Worm (Caenorhabditis elegans): Measurements from ENCODE around the gene C54F6.19.

Gene C54F6.19

ce11 chrV:7524447-7524846, 20.8 kb upstream of the C54F6.19 start, which contains the start of gene C54F6.20:
TSS of gene C54F6.20 (plus strand) at chrV:7524747.
- TF ChIP-seq madf-10 (tag; optimal IDR thresholded peaks at IDR 0.05) (no peak), B0035.1 (tag; optimal IDR thresholded peaks at IDR 0.05) (no peak), egrh-3 (GFP tag; IDR thresholded peaks at IDR 0.05) (no peak), egl-18 (GFP tag; IDR thresholded peaks at IDR 0.05) (no peak), pbrm-1 (GFP tag; IDR thresholded peaks at IDR 0.05) (no peak), nhr-120 (GFP tag; IDR thresholded peaks at IDR 0.05) (no peak), attf-6 (GFP tag; IDR thresholded peaks at IDR 0.05) (no peak), ceh-40 (GFP tag; IDR thresholded peaks at IDR 0.05) (no peak), ztf-18 (tag; optimal IDR thresholded peaks at IDR 0.05) (no peak)

DNA sequence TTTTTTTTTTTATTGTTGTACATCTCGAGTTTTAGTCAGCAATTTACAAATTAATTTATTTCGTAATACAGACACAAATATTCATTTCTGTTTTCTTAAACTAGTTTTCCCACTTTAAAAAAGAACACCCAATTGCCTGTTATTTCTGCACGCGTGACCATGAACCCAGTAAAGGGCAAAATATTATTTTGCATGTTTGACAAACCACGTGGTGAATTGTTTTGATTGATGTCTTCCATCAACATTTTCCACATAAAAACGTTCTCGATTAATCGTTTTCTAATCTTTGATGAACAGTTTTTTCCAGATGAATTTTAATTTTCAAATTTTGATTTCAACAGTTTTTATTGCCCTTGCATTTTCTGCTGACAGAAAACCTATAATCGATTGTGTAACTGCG, 19.6 kb upstream of the C54F6.19 start, which contains the start of gene C54F6.18:
TSS of gene C54F6.18 (plus strand) at position 301 of the 400 bp plus-strand sequence.
- no peak for TF ChIP-seq B0035.1 (tag; optimal IDR thresholded peaks at IDR 0.05)
- TF ChIP-seq bed-2 (GFP tag; IDR thresholded peaks at IDR 0.05), result no peak
- TF ChIP-seq F23B12.7 (tag; optimal IDR thresholded peaks at IDR 0.05; ENCODE audit: insufficient read depth), result no peak
- TF ChIP-seq dpl-1 (GFP tag; optimal IDR thresholded peaks at IDR 0.05), result no peak
- TF ChIP-seq Y79H2A.3 (GFP tag; conservative IDR thresholded peaks at IDR 0.05), result no peak
- TF ChIP-seq madf-10 (tag; optimal IDR thresholded peaks at IDR 0.05), result no peak
- no peak for TF ChIP-seq C17E4.6 (GFP tag; IDR thresholded peaks at IDR 0.05)
- TF ChIP-seq ceh-79 (tag; optimal IDR thresholded peaks at IDR 0.05), result no peak
- no peak for TF ChIP-seq snpc-1.3 (tag; optimal IDR thresholded peaks at IDR 0.05; ENCODE audit: insufficient read depth)
- no peak for TF ChIP-seq bed-1 (GFP tag; IDR thresholded peaks at IDR 0.05)
- no peak for TF ChIP-seq ceh-91 (GFP tag; IDR thresholded peaks at IDR 0.05)
- TF ChIP-seq xnd-1 (tag; optimal IDR thresholded peaks at IDR 0.05), result no peak
- TF ChIP-seq rpc-1 (optimal IDR thresholded peaks at IDR 0.05), result no peak
- no peak for TF ChIP-seq rpc-1 (tag; optimal IDR thresholded peaks at IDR 0.05)
- no peak for TF ChIP-seq nhr-80 (tag; optimal IDR thresholded peaks at IDR 0.05)
- TF ChIP-seq lsl-1 (GFP tag; optimal IDR thresholded peaks at IDR 0.05), result no peak
- no peak for TF ChIP-seq K11D2.4 (GFP tag; IDR thresholded peaks at IDR 0.05)
- no peak for TF ChIP-seq ets-4 (GFP tag; optimal IDR thresholded peaks at IDR 0.05)
- TF ChIP-seq lin-26 (GFP tag; IDR thresholded peaks at IDR 0.05), result no peak
- TF ChIP-seq ztf-26 (tag; optimal IDR thresholded peaks at IDR 0.05), result no peak
- TF ChIP-seq akir-1 (GFP tag; optimal IDR thresholded peaks at IDR 0.05), result no peak

ce11 chrV:7527153-7527552, 18.1 kb upstream of the C54F6.19 start, which contains the start of gene C54F6.17:
TSS of gene C54F6.17 (plus strand) at chrV:7527453.
- TF ChIP-seq dpff-1 (tag; optimal IDR thresholded peaks at IDR 0.05) (no peak), F22D6.2 (tag; optimal IDR thresholded peaks at IDR 0.05) (no peak), Y67H2A.10 (GFP tag; conservative IDR thresholded peaks at IDR 0.05) (no peak), nfya-2 (GFP tag; IDR thresholded peaks at IDR 0.05) (no peak)

DNA sequence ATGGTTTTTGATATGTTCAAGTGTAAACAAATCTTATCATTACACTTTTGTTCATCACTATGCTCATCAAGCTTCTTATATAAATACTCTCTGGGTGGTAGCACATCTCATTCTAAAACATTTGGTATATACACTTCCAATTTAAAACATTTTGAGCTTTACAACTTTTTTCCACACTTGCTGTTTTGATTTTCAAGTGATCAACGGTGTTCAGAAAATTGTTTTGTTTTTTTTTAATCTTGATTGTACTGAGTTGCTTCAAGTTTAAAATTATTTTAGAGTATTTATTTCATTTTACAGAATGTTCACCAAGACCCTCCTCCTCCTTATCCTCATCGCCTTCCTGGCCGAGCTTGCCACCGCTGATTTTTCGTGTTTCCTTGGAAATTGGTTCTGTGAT, 16.5 kb upstream of the C54F6.19 start, which contains the start of gene C54F6.5:
TSS of gene C54F6.5 (plus strand) at position 301 of the 400 bp plus-strand sequence.
- TF ChIP-seq ceh-100 (GFP tag; IDR thresholded peaks at IDR 0.05), result no peak
- TF ChIP-seq lin-54 (GFP tag; optimal IDR thresholded peaks at IDR 0.05), result no peak
- TF ChIP-seq efl-1 (GFP tag; optimal IDR thresholded peaks at IDR 0.05), result no peak
- no peak for TF ChIP-seq fkh-3 (tag; optimal IDR thresholded peaks at IDR 0.05)
- no peak for TF ChIP-seq him-1 (tag; optimal IDR thresholded peaks at IDR 0.05)
- TF ChIP-seq sdz-38 (tag; optimal IDR thresholded peaks at IDR 0.05), result no peak
- TF ChIP-seq C06A6.2 (GFP tag; conservative IDR thresholded peaks at IDR 0.05), result no peak
- TF ChIP-seq ZK185.1 (tag; optimal IDR thresholded peaks at IDR 0.05; ENCODE audit: poor library complexity, severe bottlenecking), result no peak
- TF ChIP-seq F33H1.4 (GFP tag; IDR thresholded peaks at IDR 0.05), result no peak
- no peak for TF ChIP-seq snpc-1.1 (tag; optimal IDR thresholded peaks at IDR 0.05; ENCODE audit: insufficient read depth)
- no peak for TF ChIP-seq B0261.1 (tag; optimal IDR thresholded peaks at IDR 0.05)
- no peak for TF ChIP-seq hlh-26 (GFP tag; conservative IDR thresholded peaks at IDR 0.05)
- TF ChIP-seq ceh-58 (GFP tag; IDR thresholded peaks at IDR 0.05), result no peak
- no peak for TF ChIP-seq Y67H2A.10 (GFP tag; conservative IDR thresholded peaks at IDR 0.05)
- TF ChIP-seq unc-62 (GFP tag; optimal IDR thresholded peaks at IDR 0.05), result no peak
